Fruit fly (Drosophila melanogaster): Measurements from ENCODE around the gene CG11619.
A peak's percentile ranks its signal among the peaks of the same experiment; 100 is the strongest.

The CG11619 gene

dm6 chr3L:19024800-19025199 is 36.7 kb upstream of the CG11619 start (continued):
- TF ChIP-seq CG1603 (tag; optimal IDR thresholded peaks at IDR 0.05) (peak; percentile 38), salm (tag; optimal IDR thresholded peaks at IDR 0.05) (no peak), CG16863 (GFP tag; optimal IDR thresholded peaks at IDR 0.05) (peak; percentile 83), nerfin-1 (tag; optimal IDR thresholded peaks at IDR 0.05) (peak; percentile 75), danr (GFP tag; IDR thresholded peaks at IDR 0.05) (0 out of 2 replicates have a peak, but pooled peaks have one; percentile 24), CG12769 (tag; optimal IDR thresholded peaks at IDR 0.05) (peak; percentile 39), ase (GFP tag; IDR thresholded peaks at IDR 0.05) (peak; percentile 79), CG12071 (GFP tag; optimal IDR thresholded peaks at IDR 0.05) (no peak), disco-r (GFP tag; optimal IDR thresholded peaks at IDR 0.05) (peak; percentile 2), CG3726 (GFP tag; IDR thresholded peaks at IDR 0.05) (peak; percentile 66; the same call in 1 of the 3 replicates), HLH54F (GFP tag; optimal IDR thresholded peaks at IDR 0.05) (peak; percentile 50), CG2712 (tag; optimal IDR thresholded peaks at IDR 0.05) (peak; percentile 90), usp (GFP tag; optimal IDR thresholded peaks at IDR 0.05) (no peak), CG14860 (GFP tag; IDR thresholded peaks at IDR 0.05; ENCODE audit: partially characterized antibody) (no peak), Blimp-1 (GFP tag; optimal IDR thresholded peaks at IDR 0.05) (peak; percentile 79), CG32767 (GFP tag; IDR thresholded peaks at IDR 0.05) (peak; percentile 60), chif (GFP tag; optimal IDR thresholded peaks at IDR 0.05) (peak; percentile 74 to 86), pb (GFP tag; optimal IDR thresholded peaks at IDR 0.05) (peak; percentile 61), phol (tag; optimal IDR thresholded peaks at IDR 0.05) (peak; percentile 82), shn (GFP tag; optimal IDR thresholded peaks at IDR 0.05) (peak; percentile 70), ab (GFP tag; optimal IDR thresholded peaks at IDR 0.05) (peak; percentile 19), CG11723 (GFP tag; optimal IDR thresholded peaks at IDR 0.05) (peak; percentile 70), Gug (GFP tag; IDR thresholded peaks at IDR 0.05) (peak; percentile 72; the same call in 3 of the 4 replicates), CG7556 (GFP tag; optimal IDR thresholded peaks at IDR 0.05) (peak; percentile 71), CG7271 (tag; optimal IDR thresholded peaks at IDR 0.05) (no peak), Trl (optimal IDR thresholded peaks at IDR 0.05) (no peak), Trl (GFP tag; optimal IDR thresholded peaks at IDR 0.05) (peak; percentile 42), vvl (GFP tag; IDR thresholded peaks at IDR 0.05) (peak; percentile 92), CG14441 (GFP tag; IDR thresholded peaks at IDR 0.05) (peak; percentile 75), mirr (GFP tag; optimal IDR thresholded peaks at IDR 0.05) (no peak), sr (GFP tag; IDR thresholded peaks at IDR 0.05) (0 out of 3 replicates have a peak, but pooled peaks have one; percentile 40), NC2β (GFP tag; optimal IDR thresholded peaks at IDR 0.05) (peak; percentile 82), CG15269 (tag; optimal IDR thresholded peaks at IDR 0.05) (peak; percentile 75), Camta (GFP tag; optimal IDR thresholded peaks at IDR 0.05) (peak; percentile 65), cg (GFP tag; optimal IDR thresholded peaks at IDR 0.05) (no peak), CG13287 (GFP tag; IDR thresholded peaks at IDR 0.05; ENCODE audit: partially characterized antibody) (no peak), NFAT (GFP tag; IDR thresholded peaks at IDR 0.05) (peak; percentile 13; the same call in 1 of the 2 replicates), Doc2 (GFP tag; IDR thresholded peaks at IDR 0.05) (0 out of 2 replicates have a peak, but pooled peaks have one; percentile 12), CG4328 (GFP tag; optimal IDR thresholded peaks at IDR 0.05) (peak; percentile 33), wor (GFP tag; IDR thresholded peaks at IDR 0.05) (peak; percentile 59; the same call in 1 of the 2 replicates), CG7786 (GFP tag; optimal IDR thresholded peaks at IDR 0.05) (peak; percentile 71), lilli (GFP tag; optimal IDR thresholded peaks at IDR 0.05) (peak; percentile 66), CoRest (tag; optimal IDR thresholded peaks at IDR 0.05) (peak; percentile 79), hb (GFP tag; IDR thresholded peaks at IDR 0.05; ENCODE audit: partially characterized antibody) (no peak), al (GFP tag; IDR thresholded peaks at IDR 0.05) (0 out of 2 replicates have a peak, but pooled peaks have one; percentile 25), luna (GFP tag; optimal IDR thresholded peaks at IDR 0.05) (no peak), onecut (GFP tag; IDR thresholded peaks at IDR 0.05) (no peak; the same call in none of the 2 replicates), CG4617 (GFP tag; optimal IDR thresholded peaks at IDR 0.05; ENCODE audit: borderline replicate concordance) (peak; percentile 33), Bdp1 (GFP tag; optimal IDR thresholded peaks at IDR 0.05) (peak; percentile 66), Bteb2 (GFP tag; optimal IDR thresholded peaks at IDR 0.05) (peak; percentile 34), sob (GFP tag; IDR thresholded peaks at IDR 0.05) (peak; percentile 73)
